Fruit fly (Drosophila melanogaster) whole organism, embryonic: ENCODE measurements around the gene CG17472.

Experiments
- Abd-B ChIP-seq: fragments of 200-800 bp; sonication (Bioruptor generic); optimal IDR thresholded peaks from 2 replicates; lab custom pipeline; 2018; ENCODE audit warnings: missing biosample characterization, mild to moderate bottlenecking, missing genetic modification characterization, moderate library complexity
- CG11085 ChIP-seq: fragments of 200-800 bp; sonication (Bioruptor generic); IDR thresholded peaks from 2 replicates; pipeline ENCODE4 v1.3.6; 2022; ENCODE audit warnings: missing biosample characterization, missing genetic modification characterization
- CG12236 ChIP-seq: fragments of 200-800 bp; sonication (Bioruptor generic); optimal IDR thresholded peaks from 2 replicates; lab custom pipeline; 2016; ENCODE audit warnings: missing biosample characterization, missing genetic modification characterization
- CG13775 ChIP-seq: fragments of 200-800 bp; sonication (Bioruptor generic); optimal IDR thresholded peaks from 3 replicates; lab custom pipeline; 2017; ENCODE audit warnings: missing biosample characterization, mild to moderate bottlenecking, missing genetic modification characterization
- CG15073 ChIP-seq: fragments of 200-800 bp; sonication (Bioruptor generic); optimal IDR thresholded peaks from 2 replicates; lab custom pipeline; 2016; ENCODE audit warnings: missing biosample characterization, missing genetic modification characterization
- CG15269 ChIP-seq: fragments of 200-800 bp; sonication (Bioruptor generic); optimal IDR thresholded peaks from 2 replicates; lab custom pipeline; 2018; ENCODE audit warnings: missing biosample characterization, mild to moderate bottlenecking, missing genetic modification characterization, moderate library complexity
- CG17612 ChIP-seq: fragments of 200-800 bp; sonication (Bioruptor generic); IDR thresholded peaks from 2 replicates; pipeline ENCODE4 v1.3.6; 2022; ENCODE audit warnings: missing biosample characterization, missing genetic modification characterization
- CG2120 ChIP-seq: fragments of 200-800 bp; sonication (Bioruptor generic); optimal IDR thresholded peaks from 3 replicates; lab custom pipeline; 2016; ENCODE audit warnings: missing biosample characterization, missing genetic modification characterization
- CG2199 ChIP-seq: fragments of 200-800 bp; sonication (Bioruptor generic); IDR thresholded peaks from 3 replicates; pipeline ENCODE4 v1.3.6; 2022; ENCODE audit warnings: missing biosample characterization, missing genetic modification characterization
- CG2202 ChIP-seq: fragments of 200-800 bp; sonication (Bioruptor generic); optimal IDR thresholded peaks from 2 replicates; lab custom pipeline; 2018; ENCODE audit warnings: missing biosample characterization, mild to moderate bottlenecking, missing genetic modification characterization
- CG2712 ChIP-seq: fragments of 200-800 bp; optimal IDR thresholded peaks from 3 replicates; lab custom pipeline; 2019; ENCODE audit warnings: missing biosample characterization, mild to moderate bottlenecking, missing genetic modification characterization, moderate library complexity
- CG30431 ChIP-seq: fragments of 200-800 bp; sonication (Bioruptor generic); optimal IDR thresholded peaks from 2 replicates; lab custom pipeline; 2017; ENCODE audit warnings: missing biosample characterization, missing genetic modification characterization
- CG32532 ChIP-seq: fragments of 200-800 bp; sonication (Bioruptor generic); IDR thresholded peaks from 2 replicates; pipeline ENCODE4 v1.3.6; 2022; ENCODE audit warnings: missing biosample characterization, missing genetic modification characterization
- CG4282 ChIP-seq: fragments of 200-800 bp; sonication (Bioruptor generic); optimal IDR thresholded peaks from 2 replicates; lab custom pipeline; 2016; ENCODE audit warnings: missing biosample characterization, missing genetic modification characterization
- CG4617 ChIP-seq: fragments of 200-800 bp; sonication (Bioruptor generic); optimal IDR thresholded peaks from 3 replicates; lab custom pipeline; 2016; ENCODE audit warnings: missing biosample characterization, missing genetic modification characterization, borderline replicate concordance
- CG7556 ChIP-seq: fragments of 200-800 bp; sonication (Bioruptor generic); optimal IDR thresholded peaks from 2 replicates; lab custom pipeline; 2017; ENCODE audit warnings: missing biosample characterization, mild to moderate bottlenecking, missing genetic modification characterization
- CG7839 ChIP-seq: fragments of 200-800 bp; sonication (Bioruptor generic); optimal IDR thresholded peaks from 3 replicates; lab custom pipeline; 2018; ENCODE audit warnings: missing biosample characterization, mild to moderate bottlenecking, missing genetic modification characterization, moderate library complexity
- CG7928 ChIP-seq: fragments of 200-800 bp; sonication (Bioruptor generic); optimal IDR thresholded peaks from 2 replicates; lab custom pipeline; 2017; ENCODE audit warnings: missing biosample characterization, mild to moderate bottlenecking, missing genetic modification characterization
- CG9609 ChIP-seq: fragments of 200-800 bp; sonication (Bioruptor generic); optimal IDR thresholded peaks from 3 replicates; lab custom pipeline; 2016; ENCODE audit warnings: missing biosample characterization, missing genetic modification characterization
- CkIIα-i1 ChIP-seq: fragments of 200-800 bp; sonication (Bioruptor generic); IDR thresholded peaks from 2 replicates; pipeline ENCODE4 v1.3.6; 2022; ENCODE audit warnings: missing biosample characterization, missing genetic modification characterization
- Dip3 ChIP-seq: fragments of 200-800 bp; sonication (Bioruptor generic); optimal IDR thresholded peaks from 3 replicates; lab custom pipeline; 2016; ENCODE audit warnings: missing biosample characterization, missing genetic modification characterization
- Hand ChIP-seq: fragments of 200-800 bp; sonication (Bioruptor generic); optimal IDR thresholded peaks from 2 replicates; lab custom pipeline; 2017; ENCODE audit warnings: mild to moderate bottlenecking, missing biosample characterization, missing genetic modification reagents, missing genetic modification characterization
- Hmr ChIP-seq: fragments of 200-800 bp; sonication (Bioruptor generic); optimal IDR thresholded peaks from 3 replicates; lab custom pipeline; 2017; ENCODE audit warnings: mild to moderate bottlenecking, missing biosample characterization, missing genetic modification reagents, missing genetic modification characterization
- Hr3 ChIP-seq: fragments of 200-800 bp; sonication (Bioruptor generic); optimal IDR thresholded peaks from 3 replicates; lab custom pipeline; 2016; ENCODE audit warnings: missing biosample characterization, missing genetic modification characterization
- Hsf ChIP-seq: fragments of 200-800 bp; sonication (Bioruptor generic); optimal IDR thresholded peaks from 3 replicates; lab custom pipeline; 2016; ENCODE audit warnings: missing biosample characterization, missing genetic modification characterization
- Max ChIP-seq: fragments of 200-800 bp; sonication (Bioruptor generic); optimal IDR thresholded peaks from 2 replicates; lab custom pipeline; 2016; ENCODE audit warnings: missing biosample characterization, mild to moderate bottlenecking, missing genetic modification characterization
- Mes4 ChIP-seq: fragments of 200-800 bp; sonication (Bioruptor generic); optimal IDR thresholded peaks from 2 replicates; lab custom pipeline; 2016; ENCODE audit warnings: missing biosample characterization, missing genetic modification characterization
- NK7.1 ChIP-seq: fragments of 200-800 bp; sonication (Bioruptor generic); optimal IDR thresholded peaks from 3 replicates; lab custom pipeline; 2016; ENCODE audit warnings: missing biosample characterization, missing genetic modification characterization
- Rx ChIP-seq: fragments of 200-800 bp; sonication (Bioruptor generic); IDR thresholded peaks from 2 replicates; pipeline ENCODE4 v1.3.6; 2022; ENCODE audit warnings: missing biosample characterization, missing genetic modification characterization
- Sin3A ChIP-seq: fragments of >200 bp; optimal IDR thresholded peaks from 2 replicates; lab custom pipeline; 2018
- Sox102F ChIP-seq: fragments of 200-800 bp; sonication (Bioruptor generic); optimal IDR thresholded peaks from 2 replicates; lab custom pipeline; 2018; ENCODE audit warnings: missing biosample characterization, mild to moderate bottlenecking, missing genetic modification characterization, moderate library complexity
- Spps ChIP-seq: fragments of 200-800 bp; sonication (Bioruptor generic); optimal IDR thresholded peaks from 2 replicates; lab custom pipeline; 2018; ENCODE audit warnings: missing biosample characterization, mild to moderate bottlenecking, missing genetic modification characterization
- TFAM ChIP-seq: fragments of 200-800 bp; sonication (Bioruptor generic); optimal IDR thresholded peaks from 2 replicates; lab custom pipeline; 2017; ENCODE audit warnings: missing biosample characterization, missing genetic modification characterization, inconsistent platforms
- ac ChIP-seq: fragments of 200-800 bp; sonication (Bioruptor generic); optimal IDR thresholded peaks from 3 replicates; lab custom pipeline; 2017; ENCODE audit warnings: missing biosample characterization, mild to moderate bottlenecking, missing genetic modification characterization
- amos ChIP-seq: fragments of 200-800 bp; sonication (Bioruptor generic); IDR thresholded peaks from 2 replicates; pipeline ENCODE4 v1.3.6; 2022; ENCODE audit warnings: missing biosample characterization, missing genetic modification characterization; ENCODE audit not compliant: partially characterized antibody
- bbx ChIP-seq: fragments of 200-800 bp; sonication (Bioruptor generic); IDR thresholded peaks from 2 replicates; pipeline ENCODE4 v1.3.6; 2022; ENCODE audit warnings: missing biosample characterization, missing genetic modification characterization; ENCODE audit not compliant: partially characterized antibody
- btn ChIP-seq: fragments of 200-800 bp; sonication (Bioruptor generic); optimal IDR thresholded peaks from 2 replicates; lab custom pipeline; 2016; ENCODE audit warnings: missing biosample characterization, missing genetic modification characterization
- dan ChIP-seq: fragments of 200-800 bp; sonication (Bioruptor generic); IDR thresholded peaks from 2 replicates; pipeline ENCODE4 v1.3.6; 2022; ENCODE audit warnings: missing biosample characterization, missing genetic modification characterization
- dm ChIP-seq: fragments of 200-800 bp; sonication (Bioruptor generic); optimal IDR thresholded peaks from 3 replicates; lab custom pipeline; 2016; ENCODE audit warnings: missing biosample characterization, missing genetic modification characterization
- ewg ChIP-seq: fragments of 200-800 bp; sonication (Bioruptor generic); optimal IDR thresholded peaks from 3 replicates; lab custom pipeline; 2017; ENCODE audit warnings: mild to moderate bottlenecking, missing biosample characterization, missing genetic modification reagents, missing genetic modification characterization
- hb ChIP-seq: fragments of 200-800 bp; sonication (Bioruptor generic); IDR thresholded peaks from 3 replicates; pipeline ENCODE4 v1.3.6; 2022; ENCODE audit warnings: missing biosample characterization, missing genetic modification characterization; ENCODE audit not compliant: partially characterized antibody
- ind ChIP-seq: fragments of 200-800 bp; sonication (Bioruptor generic); optimal IDR thresholded peaks from 3 replicates; lab custom pipeline; 2016; ENCODE audit warnings: missing biosample characterization, missing genetic modification characterization
- luna ChIP-seq: fragments of 200-800 bp; sonication (Bioruptor generic); optimal IDR thresholded peaks from 2 replicates; lab custom pipeline; 2016; ENCODE audit warnings: missing biosample characterization, missing genetic modification characterization
- otp ChIP-seq: fragments of 200-800 bp; sonication (Bioruptor generic); IDR thresholded peaks from 3 replicates; pipeline ENCODE4, ENCODE4 v1.3.6; 2022; ENCODE audit warnings: missing biosample characterization, missing genetic modification characterization
- pb ChIP-seq: fragments of 200-800 bp; sonication (Bioruptor generic); optimal IDR thresholded peaks from 3 replicates; lab custom pipeline; 2016; ENCODE audit warnings: missing biosample characterization, missing genetic modification characterization
- row ChIP-seq: fragments of 200-800 bp; sonication (Bioruptor generic); IDR thresholded peaks from 3 replicates; pipeline ENCODE4 v1.3.6; 2022; ENCODE audit warnings: missing biosample characterization, missing genetic modification characterization
- sqz ChIP-seq: fragments of 200-800 bp; sonication (Bioruptor generic); optimal IDR thresholded peaks from 3 replicates; lab custom pipeline; 2018; ENCODE audit warnings: missing biosample characterization, mild to moderate bottlenecking, missing genetic modification characterization
- tx ChIP-seq: fragments of 200-800 bp; sonication (Bioruptor generic); optimal IDR thresholded peaks from 2 replicates; lab custom pipeline; 2016; ENCODE audit warnings: missing biosample characterization, missing genetic modification characterization
- unc-4 ChIP-seq: fragments of 200-800 bp; sonication (Bioruptor generic); IDR thresholded peaks from 2 replicates; pipeline ENCODE4 v1.3.6; 2022; ENCODE audit warnings: missing biosample characterization, missing genetic modification characterization; ENCODE audit not compliant: partially characterized antibody
- zen2 ChIP-seq: fragments of 200-800 bp; sonication (Bioruptor generic); IDR thresholded peaks from 3 replicates; pipeline ENCODE4 v1.3.6; 2022; ENCODE audit warnings: missing biosample characterization, missing genetic modification characterization; ENCODE audit not compliant: partially characterized antibody
- zf30C ChIP-seq: fragments of 200-800 bp; sonication (Bioruptor generic); optimal IDR thresholded peaks from 3 replicates; lab custom pipeline; 2018; ENCODE audit warnings: missing biosample characterization, mild to moderate bottlenecking, missing genetic modification characterization

The CG17472 gene

DNA sequence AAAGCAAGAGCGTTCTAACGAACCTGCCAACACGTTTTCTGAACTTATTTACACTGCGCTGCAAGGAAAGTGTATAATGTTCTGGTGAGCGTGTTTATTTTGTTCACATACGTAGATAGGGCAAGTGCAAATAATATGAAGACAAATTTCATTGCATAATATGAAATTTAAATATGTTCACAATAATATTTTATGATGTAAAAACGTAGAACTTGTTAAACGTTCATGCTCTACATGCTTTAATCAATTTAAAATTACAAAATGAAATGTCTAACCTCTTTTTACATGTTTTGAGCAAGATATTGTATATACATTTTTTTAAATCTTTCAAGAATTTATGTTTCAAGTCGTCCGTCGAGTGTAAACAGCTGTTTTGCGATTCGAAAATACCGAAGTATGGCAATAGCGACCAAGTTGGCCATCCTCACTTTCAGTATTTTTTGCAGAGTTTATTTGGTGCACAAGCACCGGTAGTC is 11.1 kb downstream of the CG17472 start, which contains the start of the genes phr6-4 and CG2608 (continued):
- peak; percentile 85 for TF ChIP-seq dm (GFP tag; lab: Kevin White, UChicago)
- TF ChIP-seq CG17612, result peak; percentile 63; the same call in 1 of the 2 replicates
- peak; percentile 95 for TF ChIP-seq CG2120 (GFP tag; lab: Kevin White, UChicago)
- TF ChIP-seq CG7928 (GFP tag; lab: Kevin White, UChicago), result peak; percentile 71
- peak; percentile 71 for TF ChIP-seq CG12236
- TF ChIP-seq ac (GFP tag; lab: Kevin White, UChicago), result peak; percentile 78
- TF ChIP-seq otp (GFP tag; lab: Robert Waterston, UW), result peak; percentile 62; the same call in 2 of the 3 replicates
- no peak for TF ChIP-seq zen2
- peak; percentile 94 for TF ChIP-seq Max (GFP tag; lab: Kevin White, UChicago)
- peak; percentile 81 for TF ChIP-seq tx
- peak; percentile 96 for TF ChIP-seq CG7839 (tag; lab: Kevin White, UChicago)
- no peak for TF ChIP-seq unc-4 (GFP tag; lab: Robert Waterston, UW)
- peak; percentile 89 for TF ChIP-seq sqz (GFP tag; lab: Kevin White, UChicago)
- TF ChIP-seq CG15073 (GFP tag; lab: Kevin White, UChicago), result peak; percentile 54
- TF ChIP-seq CG2712, result peak; percentile 96
- no peak for TF ChIP-seq CkIIα-i1 (GFP tag; lab: Robert Waterston, UW)
- peak; percentile 89 for TF ChIP-seq Dip3 (GFP tag; lab: Kevin White, UChicago)
- TF ChIP-seq Hr3 (GFP tag; lab: Kevin White, UChicago), result peak; percentile 92
- peak; percentile 58 for TF ChIP-seq CG4282 (GFP tag; lab: Kevin White, UChicago)
- TF ChIP-seq CG32532 (GFP tag; lab: Robert Waterston, UW), result peak; percentile 90
- TF ChIP-seq CG9609 (GFP tag; lab: Kevin White, UChicago), result peak; percentile 81
- peak; percentile 94 for TF ChIP-seq CG15269
- TF ChIP-seq Hsf (GFP tag; lab: Kevin White, UChicago), result peak; percentile 94
- peak; percentile 68 for TF ChIP-seq luna
- TF ChIP-seq Mes4 (GFP tag; lab: Kevin White, UChicago), result peak; percentile 83
- TF ChIP-seq Hmr, result peak; percentile 95
- TF ChIP-seq row (GFP tag; lab: Robert Waterston, UW), result peak; percentile 94
- TF ChIP-seq CG4617, result peak; percentile 74
- TF ChIP-seq btn, result peak; percentile 54
- peak; percentile 45 for TF ChIP-seq TFAM (GFP tag; lab: Kevin White, UChicago)
- peak; percentile 88 for TF ChIP-seq zf30C (GFP tag; lab: Kevin White, UChicago)
- peak; percentile 51 for TF ChIP-seq pb
- peak; percentile 94 for TF ChIP-seq CG13775
- TF ChIP-seq Hand, result peak; percentile 83
- TF ChIP-seq Spps, result peak; percentile 89
- TF ChIP-seq Rx (GFP tag; lab: Robert Waterston, UW), result peak; percentile 58; the same call in 1 of the 2 replicates
- TF ChIP-seq bbx, result no peak
- TF ChIP-seq CG30431 (GFP tag; lab: Kevin White, UChicago), result peak; percentile 86
- no peak for TF ChIP-seq Sin3A (lab: Kevin White, UChicago)
- TF ChIP-seq ewg (GFP tag; lab: Kevin White, UChicago), result peak; percentile 80
- TF ChIP-seq CG11085 (GFP tag; lab: Robert Waterston, UW), result peak; percentile 77
- TF ChIP-seq NK7.1 (GFP tag; lab: Kevin White, UChicago), result peak; percentile 80
- peak; percentile 93 for TF ChIP-seq ind (GFP tag; lab: Kevin White, UChicago)
- no peak for TF ChIP-seq hb (GFP tag; lab: Robert Waterston, UW)
- TF ChIP-seq dan (GFP tag; lab: Robert Waterston, UW), result peak; percentile 26; the same call in 1 of the 2 replicates
- peak; percentile 95 for TF ChIP-seq CG7556 (GFP tag; lab: Kevin White, UChicago)
- no peak for TF ChIP-seq amos (GFP tag; lab: Robert Waterston, UW)
- peak; percentile 74; the same call in 2 of the 3 replicates for TF ChIP-seq CG2199 (GFP tag; lab: Robert Waterston, UW)
- TF ChIP-seq CG2202 (tag; lab: Kevin White, UChicago), result peak; percentile 85
- peak; percentile 94 for TF ChIP-seq Abd-B (GFP tag; lab: Kevin White, UChicago)
- peak; percentile 92 for TF ChIP-seq Sox102F (GFP tag; lab: Kevin White, UChicago)
